Worm (Caenorhabditis elegans): ENCODE data around the gene H01M10.2.

ce11 chrX:2544645-2545044 is 40.9 kb downstream of the H01M10.2 start:
- TF ChIP-seq ama-1 (optimal IDR thresholded peaks at IDR 0.05) (no peak), hmbx-1 (tag; optimal IDR thresholded peaks at IDR 0.05) (no peak), F13C5.2 (tag; optimal IDR thresholded peaks at IDR 0.05) (no peak), tbx-37 (GFP tag; conservative IDR thresholded peaks at IDR 0.05) (no peak), scrt-1 (GFP tag; IDR thresholded peaks at IDR 0.05) (no peak), ceh-13 (GFP tag; optimal IDR thresholded peaks at IDR 0.05) (no peak), ets-7 (tag; optimal IDR thresholded peaks at IDR 0.05) (no peak), hnd-1 (tag; optimal IDR thresholded peaks at IDR 0.05) (no peak), B0310.2 (tag; optimal IDR thresholded peaks at IDR 0.05) (no peak), flt-1 (GFP tag; IDR thresholded peaks at IDR 0.05) (no peak), pes-1 (GFP tag; IDR thresholded peaks at IDR 0.05) (no peak), tra-4 (tag; optimal IDR thresholded peaks at IDR 0.05) (no peak)

Measured in whole organism, early embryonic.